Fruit fly (Drosophila melanogaster) whole organism, prepupa: ENCODE data around the gene smid.

ENCODE experiments used
- Blimp-1 ChIP-seq: fragments of 200-800 bp; sonication (Bioruptor generic); optimal IDR thresholded peaks from 3 replicates; lab custom pipeline; 2017; ENCODE audit warnings: missing biosample characterization, missing genetic modification characterization, mild to moderate bottlenecking, moderate library complexity, missing genetic modification reagents
- CG10631 ChIP-seq: fragments of 200-800 bp; sonication (Bioruptor generic); optimal IDR thresholded peaks from 2 replicates; lab custom pipeline; 2016; ENCODE audit warnings: missing biosample characterization, missing genetic modification characterization
- CG10669 ChIP-seq: fragments of 200-800 bp; sonication (Bioruptor generic); optimal IDR thresholded peaks from 3 replicates; lab custom pipeline; 2018; ENCODE audit warnings: missing biosample characterization, mild to moderate bottlenecking, missing genetic modification characterization, moderate library complexity
- CG11762 ChIP-seq: fragments of 200-800 bp; sonication (Bioruptor generic); optimal IDR thresholded peaks from 3 replicates; lab custom pipeline; 2016; ENCODE audit warnings: missing biosample characterization, missing genetic modification characterization; ENCODE audit not compliant: insufficient read depth
- CG11902 ChIP-seq: fragments of 200-800 bp; sonication (Bioruptor generic); optimal IDR thresholded peaks from 3 replicates; lab custom pipeline; 2016; ENCODE audit warnings: missing biosample characterization, missing genetic modification characterization
- CG1621 ChIP-seq: fragments of 200-800 bp; sonication (Bioruptor generic); optimal IDR thresholded peaks from 3 replicates; lab custom pipeline; 2018; ENCODE audit warnings: missing biosample characterization, mild to moderate bottlenecking, missing genetic modification characterization
- CG16779 ChIP-seq: fragments of 200-800 bp; sonication (Bioruptor generic); optimal IDR thresholded peaks from 3 replicates; lab custom pipeline; 2017; ENCODE audit warnings: missing biosample characterization, mild to moderate bottlenecking, missing genetic modification characterization
- CG3032 ChIP-seq: fragments of 200-800 bp; optimal IDR thresholded peaks from 2 replicates; lab custom pipeline; 2019; ENCODE audit warnings: missing biosample characterization, mild to moderate bottlenecking, missing genetic modification characterization, moderate library complexity
- CG31627 ChIP-seq: fragments of 200-800 bp; sonication (Bioruptor generic); optimal IDR thresholded peaks from 3 replicates; lab custom pipeline; 2016; ENCODE audit warnings: missing biosample characterization, missing genetic modification characterization
- CG34406 ChIP-seq: fragments of 200-800 bp; sonication (Bioruptor generic); optimal IDR thresholded peaks from 3 replicates; lab custom pipeline; 2016; ENCODE audit warnings: missing biosample characterization, missing genetic modification characterization
- CG3919 ChIP-seq: fragments of 200-800 bp; sonication (Bioruptor generic); optimal IDR thresholded peaks from 3 replicates; lab custom pipeline; 2016; ENCODE audit warnings: missing biosample characterization, missing genetic modification characterization
- CG6276 ChIP-seq: fragments of 200-800 bp; sonication (Bioruptor generic); optimal IDR thresholded peaks from 2 replicates; lab custom pipeline; 2017; ENCODE audit warnings: missing biosample characterization, mild to moderate bottlenecking, missing genetic modification characterization
- CG6792 ChIP-seq: fragments of 200-800 bp; sonication (Bioruptor generic); optimal IDR thresholded peaks from 3 replicates; lab custom pipeline; 2016; ENCODE audit warnings: missing biosample characterization, missing genetic modification characterization
- CG6808 ChIP-seq: fragments of 200-800 bp; sonication (Bioruptor generic); optimal IDR thresholded peaks from 3 replicates; lab custom pipeline; 2017; ENCODE audit warnings: missing biosample characterization, missing genetic modification characterization, mild to moderate bottlenecking, moderate library complexity, missing genetic modification reagents
- CG6854 ChIP-seq: fragments of 200-800 bp; sonication (Bioruptor generic); optimal IDR thresholded peaks from 2 replicates; lab custom pipeline; 2017; ENCODE audit warnings: missing biosample characterization, mild to moderate bottlenecking, missing genetic modification characterization
- CG7368 ChIP-seq: fragments of 200-800 bp; sonication (Bioruptor generic); optimal IDR thresholded peaks from 3 replicates; lab custom pipeline; 2016; ENCODE audit warnings: missing biosample characterization, missing genetic modification characterization
- CG8119 ChIP-seq: fragments of 200-800 bp; sonication (Bioruptor generic); IDR thresholded peaks from 3 replicates; pipeline ENCODE4 v1.3.6; 2022; ENCODE audit warnings: missing biosample characterization, missing genetic modification characterization
- CG8319 ChIP-seq: fragments of 200-800 bp; sonication (Bioruptor generic); optimal IDR thresholded peaks from 3 replicates; lab custom pipeline; 2016; ENCODE audit warnings: missing biosample characterization, missing genetic modification characterization
- CG8632 ChIP-seq: fragments of 200-800 bp; sonication (Bioruptor generic); optimal IDR thresholded peaks from 3 replicates; lab custom pipeline; 2016; ENCODE audit warnings: missing biosample characterization, missing genetic modification characterization
- CG9139 ChIP-seq: fragments of 200-800 bp; sonication (Bioruptor generic); optimal IDR thresholded peaks from 3 replicates; lab custom pipeline; 2017; ENCODE audit warnings: missing biosample characterization, mild to moderate bottlenecking, missing genetic modification characterization
- Ets21C ChIP-seq: fragments of 200-800 bp; sonication (Bioruptor generic); optimal IDR thresholded peaks from 3 replicates; lab custom pipeline; 2016; ENCODE audit warnings: missing biosample characterization, missing genetic modification characterization
- Ets96B ChIP-seq: fragments of 200-800 bp; optimal IDR thresholded peaks from 2 replicates; lab custom pipeline; 2019; ENCODE audit warnings: missing biosample characterization, mild to moderate bottlenecking, missing genetic modification characterization, moderate library complexity
- Gug ChIP-seq: fragments of 200-800 bp; sonication (Bioruptor generic); IDR thresholded peaks from 2 replicates; pipeline ENCODE4 v1.3.6; 2022; ENCODE audit warnings: missing biosample characterization, missing genetic modification characterization
- Hr38 ChIP-seq: sonication (Bioruptor generic); optimal IDR thresholded peaks from 2 replicates; lab custom pipeline; 2016; ENCODE audit warnings: missing biosample characterization, missing genetic modification characterization
- Hr39 ChIP-seq: fragments of 200-800 bp; sonication (Bioruptor generic); optimal IDR thresholded peaks from 2 replicates; lab custom pipeline; 2016; ENCODE audit warnings: missing biosample characterization, missing genetic modification characterization
- Hr4 ChIP-seq: fragments of 200-800 bp; sonication (Bioruptor generic); optimal IDR thresholded peaks from 3 replicates; lab custom pipeline; 2016; ENCODE audit warnings: missing biosample characterization, missing genetic modification characterization
- Lpt ChIP-seq: fragments of 200-800 bp; sonication (Bioruptor generic); optimal IDR thresholded peaks from 3 replicates; lab custom pipeline; 2016; ENCODE audit warnings: missing biosample characterization, missing genetic modification characterization
- Met ChIP-seq: fragments of 200-800 bp; sonication (Bioruptor generic); optimal IDR thresholded peaks from 3 replicates; lab custom pipeline; 2016; ENCODE audit warnings: missing biosample characterization, missing genetic modification characterization
- OdsH ChIP-seq: fragments of 200-800 bp; sonication (Bioruptor generic); optimal IDR thresholded peaks from 3 replicates; lab custom pipeline; 2016; ENCODE audit warnings: missing biosample characterization, missing genetic modification characterization
- Smox ChIP-seq: fragments of 200-800 bp; sonication (Bioruptor generic); optimal IDR thresholded peaks from 3 replicates; lab custom pipeline; 2016; ENCODE audit warnings: missing biosample characterization, missing genetic modification characterization
- Sox102F ChIP-seq: fragments of 200-800 bp; sonication (Bioruptor generic); optimal IDR thresholded peaks from 2 replicates; lab custom pipeline; 2016; ENCODE audit warnings: missing biosample characterization, mild to moderate bottlenecking, missing genetic modification characterization
- Sox14 ChIP-seq: fragments of 200-800 bp; sonication (Bioruptor generic); optimal IDR thresholded peaks from 3 replicates; lab custom pipeline; 2016; ENCODE audit warnings: missing biosample characterization, missing genetic modification characterization
- achi ChIP-seq: fragments of 200-800 bp; sonication (Bioruptor generic); optimal IDR thresholded peaks from 3 replicates; lab custom pipeline; 2016; ENCODE audit warnings: missing biosample characterization, missing genetic modification characterization
- acj6 ChIP-seq: fragments of 200-800 bp; sonication (Bioruptor generic); optimal IDR thresholded peaks from 3 replicates; lab custom pipeline; 2016; ENCODE audit warnings: missing biosample characterization, missing genetic modification characterization
- cyc ChIP-seq: fragments of 200-800 bp; sonication (Bioruptor generic); optimal IDR thresholded peaks from 3 replicates; lab custom pipeline; 2016; ENCODE audit warnings: missing biosample characterization, missing genetic modification characterization
- dac ChIP-seq: fragments of 200-800 bp; sonication (Bioruptor generic); optimal IDR thresholded peaks from 2 replicates; lab custom pipeline; 2017; ENCODE audit warnings: missing biosample characterization, mild to moderate bottlenecking, missing genetic modification characterization
- dsx ChIP-seq: fragments of 200-800 bp; optimal IDR thresholded peaks from 3 replicates; lab custom pipeline; 2019; ENCODE audit warnings: missing biosample characterization, mild to moderate bottlenecking, missing genetic modification characterization, moderate library complexity; ENCODE audit not compliant: poor library complexity, severe bottlenecking
- eg ChIP-seq: fragments of 200-800 bp; sonication (Bioruptor generic); IDR thresholded peaks from 3 replicates; pipeline ENCODE4 v1.3.6; 2022; ENCODE audit warnings: missing biosample characterization, missing genetic modification characterization
- esn ChIP-seq: fragments of 200-800 bp; sonication (Bioruptor generic); optimal IDR thresholded peaks from 2 replicates; lab custom pipeline; 2016; ENCODE audit warnings: missing biosample characterization, mild to moderate bottlenecking, missing genetic modification characterization, moderate library complexity
- fd59A ChIP-seq: fragments of 200-800 bp; sonication (Bioruptor generic); optimal IDR thresholded peaks from 2 replicates; lab custom pipeline; 2017; ENCODE audit warnings: missing biosample characterization, mild to moderate bottlenecking, missing genetic modification characterization, missing genetic modification reagents
- fd85E ChIP-seq: fragments of 200-800 bp; sonication (Bioruptor generic); optimal IDR thresholded peaks from 3 replicates; lab custom pipeline; 2016; ENCODE audit warnings: missing biosample characterization, missing genetic modification characterization
- fkh ChIP-seq: fragments of 200-800 bp; sonication (Bioruptor generic); optimal IDR thresholded peaks from 3 replicates; lab custom pipeline; 2017; ENCODE audit warnings: missing biosample characterization, mild to moderate bottlenecking, missing genetic modification characterization, moderate library complexity
- lz ChIP-seq: fragments of 200-800 bp; sonication (Bioruptor generic); optimal IDR thresholded peaks from 3 replicates; lab custom pipeline; 2016; ENCODE audit warnings: missing biosample characterization, missing genetic modification characterization
- pdm3 ChIP-seq: fragments of 200-800 bp; sonication (Bioruptor generic); optimal IDR thresholded peaks from 3 replicates; lab custom pipeline; 2016; ENCODE audit warnings: missing biosample characterization, missing genetic modification characterization
- salr ChIP-seq, 2 experiments: fragments of 200-800 bp; sonication (Bioruptor generic); optimal IDR thresholded peaks; 3 replicates each; lab custom pipeline; 2016 to 2018; ENCODE audit warnings: missing biosample characterization in 2 of 2, missing genetic modification characterization in 2 of 2, mild to moderate bottlenecking in 1 of 2
- svp ChIP-seq: fragments of 200-800 bp; sonication (Bioruptor generic); peaks from one replicate; lab custom pipeline; 2016; ENCODE audit warnings: missing biosample characterization, missing genetic modification characterization
- topi ChIP-seq: fragments of 200-800 bp; sonication (Bioruptor generic); optimal IDR thresholded peaks from 3 replicates; lab custom pipeline; 2016; ENCODE audit warnings: missing biosample characterization, missing genetic modification characterization
- vri ChIP-seq: fragments of 200-800 bp; sonication (Bioruptor generic); optimal IDR thresholded peaks from 3 replicates; lab custom pipeline; 2016; ENCODE audit warnings: missing biosample characterization, mild to moderate bottlenecking, missing genetic modification characterization

Gene smid

dm6 chr3L:7360324-7360852 lies 21.0 kb upstream of the smid start, which contains the start of gene Sec63 (continued):
- TF ChIP-seq esn (GFP tag; lab: Kevin White, UChicago): peak; percentile 16
- TF ChIP-seq Lpt (GFP tag; lab: Kevin White, UChicago): no peak
- peak; percentile 49 for TF ChIP-seq achi (GFP tag; lab: Kevin White, UChicago)
- TF ChIP-seq CG10631 (GFP tag; lab: Kevin White, UChicago): peak; percentile 38
- TF ChIP-seq CG11902 (GFP tag; lab: Kevin White, UChicago): peak; percentile 2
- no peak for TF ChIP-seq topi (GFP tag; lab: Kevin White, UChicago)
- peak; percentile 17 for TF ChIP-seq CG6808 (GFP tag; lab: Kevin White, UChicago)
- TF ChIP-seq dsx: no peak
- TF ChIP-seq, all 60 proteins: peak for 25

dm6 chr3L:7361095-7361522 lies 20.3 kb upstream of the smid start:
- TF ChIP-seq dac (GFP tag; lab: Kevin White, UChicago) (peak; percentile 0), CG8119 (GFP tag; lab: Robert Waterston, UW) (peak; percentile 64; the same call in 2 of the 3 replicates), Hr39 (GFP tag; lab: Kevin White, UChicago) (no peak), Sox14 (GFP tag; lab: Kevin White, UChicago) (no peak), CG16779 (tag; lab: Kevin White, UChicago) (peak; percentile 52), vri (no peak), cyc (GFP tag; lab: Kevin White, UChicago) (no peak), fd85E (GFP tag; lab: Kevin White, UChicago) (no peak), esn (GFP tag; lab: Kevin White, UChicago) (no peak), Gug (GFP tag; lab: Robert Waterston, UW) (no peak), CG31627 (GFP tag; lab: Kevin White, UChicago) (no peak), acj6 (GFP tag; lab: Kevin White, UChicago) (no peak), CG6792 (GFP tag; lab: Kevin White, UChicago) (no peak), Met (GFP tag; lab: Kevin White, UChicago) (no peak), Hr38 (GFP tag; lab: Kevin White, UChicago) (no peak), CG3919 (GFP tag; lab: Kevin White, UChicago) (no peak), Ets21C (GFP tag; lab: Kevin White, UChicago) (no peak), Smox (GFP tag; lab: Kevin White, UChicago) (no peak), CG1621 (tag; lab: Kevin White, UChicago) (no peak), svp (GFP tag; lab: Kevin White, UChicago) (peak; percentile 95), Lpt (GFP tag; lab: Kevin White, UChicago) (peak; percentile 19), achi (GFP tag; lab: Kevin White, UChicago) (peak; percentile 5), CG11902 (GFP tag; lab: Kevin White, UChicago) (no peak), CG11762 (GFP tag; lab: Kevin White, UChicago) (no peak), CG9139 (GFP tag; lab: Kevin White, UChicago) (peak; percentile 51), fkh (no peak), CG6808 (GFP tag; lab: Kevin White, UChicago) (peak; percentile 82), eg (peak; percentile 74; the same call in 2 of the 3 replicates), CG8632 (GFP tag; lab: Kevin White, UChicago) (no peak), CG6854 (peak; percentile 39), topi (GFP tag; lab: Kevin White, UChicago) (peak; percentile 23), pdm3 (GFP tag; lab: Kevin White, UChicago) (no peak), CG7368 (GFP tag; lab: Kevin White, UChicago) (peak; percentile 53), CG34406 (peak; percentile 5), Hr4 (GFP tag; lab: Kevin White, UChicago) (peak; percentile 50), salr (GFP tag; optimal IDR thresholded peaks at IDR 0.05; lab: Kevin White, UChicago) (no peak), CG3032 (no peak), fd59A (GFP tag; lab: Kevin White, UChicago) (no peak), CG10669 (GFP tag; lab: Kevin White, UChicago) (peak; percentile 21), OdsH (no peak), Blimp-1 (GFP tag; lab: Kevin White, UChicago) (no peak), Sox102F (GFP tag; lab: Kevin White, UChicago) (no peak), CG6276 (GFP tag; lab: Kevin White, UChicago) (peak; percentile 62), lz (GFP tag; lab: Kevin White, UChicago) (no peak), CG8319 (peak; percentile 20), dsx (no peak), CG10631 (GFP tag; lab: Kevin White, UChicago) (no peak), Ets96B (tag; lab: Kevin White, UChicago) (no peak)
